Worm (Caenorhabditis elegans) whole organism, mixed stage, embryonic: ENCODE measurements around the gene F21C10.9.

ENCODE experiments used
- M03D4.4 ChIP-seq: sonication (generic microtip); optimal IDR thresholded peaks from 2 replicates; lab custom pipeline; 2017; ENCODE audit warnings: mild to moderate bottlenecking, missing genetic modification characterization, missing compliant biosample characterization
- blmp-1 ChIP-seq: fragments of 150-350 bp; optimal IDR thresholded peaks from 2 replicates; lab custom pipeline; 2014; ENCODE audit warnings: missing biosample characterization, missing genetic modification characterization
- ceh-43 ChIP-seq: fragments of 200-800 bp; sonication (Bioruptor generic); optimal IDR thresholded peaks from 2 replicates; lab custom pipeline; 2018; ENCODE audit warnings: mild to moderate bottlenecking, missing genetic modification characterization, moderate library complexity, missing compliant biosample characterization
- ceh-83 ChIP-seq: fragments of 200-800 bp; sonication (Bioruptor generic); optimal IDR thresholded peaks from 2 replicates; lab custom pipeline; 2018; ENCODE audit warnings: mild to moderate bottlenecking, missing genetic modification characterization, missing compliant biosample characterization
- ces-1 ChIP-seq: fragments of 150-350 bp; optimal IDR thresholded peaks from 2 replicates; lab custom pipeline; 2014; ENCODE audit warnings: missing biosample characterization, missing genetic modification reagents, missing genetic modification characterization
- cnd-1 ChIP-seq: fragments of 200-800 bp; sonication (Bioruptor generic); optimal IDR thresholded peaks from 2 replicates; lab custom pipeline; 2018; ENCODE audit warnings: mild to moderate bottlenecking, missing genetic modification characterization, missing compliant biosample characterization
- drap-1 ChIP-seq: fragments of 200-800 bp; sonication (Bioruptor generic); optimal IDR thresholded peaks from 3 replicates; lab custom pipeline; 2018; ENCODE audit warnings: mild to moderate bottlenecking, missing genetic modification characterization, missing compliant biosample characterization
- elt-1 ChIP-seq: sonication (generic microtip); optimal IDR thresholded peaks from 2 replicates; lab custom pipeline; 2017; ENCODE audit warnings: missing genetic modification characterization, mild to moderate bottlenecking, missing compliant biosample characterization, antibody characterized with exemption, moderate library complexity, borderline replicate concordance; ENCODE audit not compliant: insufficient read depth
- ham-2 ChIP-seq: fragments of 200-800 bp; sonication (Bioruptor generic); optimal IDR thresholded peaks from 2 replicates; lab custom pipeline; 2018; ENCODE audit warnings: mild to moderate bottlenecking, missing genetic modification characterization, missing compliant biosample characterization
- hlh-1 ChIP-seq: fragments of 150-350 bp; optimal IDR thresholded peaks from 2 replicates; lab custom pipeline; 2014; ENCODE audit warnings: missing biosample characterization, missing genetic modification reagents, missing genetic modification characterization
- lsy-2 ChIP-seq: fragments of 150-350 bp; optimal IDR thresholded peaks from 2 replicates; lab custom pipeline; 2014; ENCODE audit warnings: missing biosample characterization, missing genetic modification characterization
- mab-5 ChIP-seq: fragments of 150-350 bp; optimal IDR thresholded peaks from 2 replicates; lab custom pipeline; 2014; ENCODE audit warnings: missing biosample characterization, missing genetic modification characterization
- mep-1 ChIP-seq: fragments of 150-350 bp; optimal IDR thresholded peaks from 2 replicates; lab custom pipeline; 2017; ENCODE audit warnings: missing biosample characterization, missing genetic modification reagents, missing genetic modification characterization, inconsistent platforms
- mls-2 ChIP-seq: sonication (generic microtip); optimal IDR thresholded peaks from 2 replicates; lab custom pipeline; 2016; ENCODE audit warnings: mild to moderate bottlenecking, missing genetic modification characterization, moderate library complexity, missing compliant biosample characterization
- nhr-12 ChIP-seq: fragments of 150-350 bp; optimal IDR thresholded peaks from 2 replicates; lab custom pipeline; 2014; ENCODE audit warnings: missing biosample characterization, missing genetic modification characterization
- nhr-237 ChIP-seq: fragments of 150-350 bp; optimal IDR thresholded peaks from 2 replicates; lab custom pipeline; 2014; ENCODE audit warnings: missing biosample characterization, missing genetic modification characterization
- nhr-28 ChIP-seq: fragments of 150-350 bp; optimal IDR thresholded peaks from 2 replicates; lab custom pipeline; 2014; ENCODE audit warnings: missing biosample characterization, missing genetic modification characterization
- nhr-76 ChIP-seq: sonication (generic microtip); optimal IDR thresholded peaks from 2 replicates; lab custom pipeline; 2017; ENCODE audit warnings: missing biosample characterization, missing genetic modification characterization
- pha-4 ChIP-seq: fragments of 150-350 bp; optimal IDR thresholded peaks from 2 replicates; lab custom pipeline; 2018; ENCODE audit warnings: missing biosample characterization, missing genetic modification reagents, missing genetic modification characterization
- sem-2 ChIP-seq: fragments of 200-800 bp; sonication (Bioruptor generic); optimal IDR thresholded peaks from 2 replicates; lab custom pipeline; 2018; ENCODE audit warnings: mild to moderate bottlenecking, missing genetic modification characterization, missing compliant biosample characterization
- snpc-4 ChIP-seq: fragments of 150-350 bp; optimal IDR thresholded peaks from 2 replicates; lab custom pipeline; 2014; ENCODE audit warnings: missing biosample characterization, missing genetic modification characterization
- tbx-8 ChIP-seq: fragments of 200-800 bp; sonication (Bioruptor generic); optimal IDR thresholded peaks from 2 replicates; lab custom pipeline; 2018; ENCODE audit warnings: mild to moderate bottlenecking, missing genetic modification characterization, moderate library complexity, missing compliant biosample characterization
- unc-120 ChIP-seq: sonication (generic microtip); optimal IDR thresholded peaks from 2 replicates; lab custom pipeline; 2017; ENCODE audit warnings: missing genetic modification characterization, missing compliant biosample characterization; ENCODE audit not compliant: poor library complexity, severe bottlenecking
- unc-39 ChIP-seq: fragments of 150-350 bp; optimal IDR thresholded peaks from 2 replicates; lab custom pipeline; 2014; ENCODE audit warnings: missing biosample characterization, missing genetic modification characterization
- unc-62 ChIP-seq: fragments of 150-350 bp; optimal IDR thresholded peaks from 2 replicates; lab custom pipeline; 2014; ENCODE audit warnings: missing biosample characterization, missing genetic modification reagents, missing genetic modification characterization
- zip-8 ChIP-seq: fragments of 150-350 bp; optimal IDR thresholded peaks from 2 replicates; lab custom pipeline; 2014; ENCODE audit warnings: missing biosample characterization, missing genetic modification characterization
- ztf-11 ChIP-seq: fragments of 150-350 bp; optimal IDR thresholded peaks from 2 replicates; lab custom pipeline; 2014; ENCODE audit warnings: missing biosample characterization, missing genetic modification characterization

F21C10.9 gene

ce11 chrV:9069680-9070079 is 28.8 kb downstream of the F21C10.9 start, which contains the start of gene T27E4.5:
TSS of gene T27E4.5 (minus strand) at chrV:9069780.
- TF ChIP-seq mab-5: no peak
- no peak for TF ChIP-seq hlh-1 (tag; lab: Kevin White, UChicago)
- no peak for TF ChIP-seq ztf-11 (tag; lab: Kevin White, UChicago)
- TF ChIP-seq unc-62 (GFP tag; lab: Kevin White, UChicago): no peak
- TF ChIP-seq snpc-4 (tag; lab: Kevin White, UChicago): no peak
- no peak for TF ChIP-seq nhr-76 (tag; lab: Kevin White, UChicago)
- no peak for TF ChIP-seq ham-2
- no peak for TF ChIP-seq tbx-8 (GFP tag; lab: Kevin White, UChicago)
- no peak for TF ChIP-seq nhr-28 (tag; lab: Kevin White, UChicago)
- no peak for TF ChIP-seq unc-39 (tag; lab: Kevin White, UChicago)

- no peak for TF ChIP-seq ceh-83 (GFP tag; lab: Kevin White, UChicago)
- no peak for TF ChIP-seq unc-120 (tag; lab: Kevin White, UChicago)
Measured at ce11 chrV:9067678-9068077, 30.8 kb downstream of the F21C10.9 start, which contains the start of gene fip-2. TSS of gene fip-2 (plus strand) at chrV:9067978.

ce11 chrV:9065915-9066314 is 32.6 kb downstream of the F21C10.9 start:
- no peak for TF ChIP-seq pha-4 (tag; lab: Kevin White, UChicago)

- TF ChIP-seq drap-1 (GFP tag; lab: Kevin White, UChicago) (no peak), sem-2 (GFP tag; lab: Kevin White, UChicago) (no peak), hlh-1 (tag; lab: Kevin White, UChicago) (no peak), elt-1 (no peak), mls-2 (tag; lab: Kevin White, UChicago) (no peak), mab-5 (no peak), lsy-2 (tag; lab: Kevin White, UChicago) (no peak), ceh-83 (GFP tag; lab: Kevin White, UChicago) (no peak), unc-39 (tag; lab: Kevin White, UChicago) (no peak), ham-2 (no peak), cnd-1 (no peak), zip-8 (tag; lab: Kevin White, UChicago) (no peak), nhr-237 (tag; lab: Kevin White, UChicago) (no peak)
Measured at ce11 chrV:9065001-9065400, 33.5 kb downstream of the F21C10.9 start.

- TF ChIP-seq ces-1 (GFP tag; lab: Kevin White, UChicago) (no peak), elt-1 (peak; percentile 64)
Measured at ce11 chrV:9063134-9063533, 35.4 kb downstream of the F21C10.9 start.

- no peak for TF ChIP-seq mep-1
- TF ChIP-seq nhr-12 (tag; lab: Kevin White, UChicago): no peak
- no peak for TF ChIP-seq ceh-43
- no peak for TF ChIP-seq mab-5
- TF ChIP-seq, all 35 proteins: peak for 0
Measured at ce11 chrV:9062341-9062740, 36.2 kb downstream of the F21C10.9 start, which contains the start of gene C25E10.12. TSS of gene C25E10.12 (minus strand) at chrV:9062441.

ce11 chrV:9059468-9059867 is 39.0 kb downstream of the F21C10.9 start, which contains the start of the genes C25E10.16 and C25E10.13:
TSS of gene C25E10.16 (minus strand) at chrV:9059568.
TSS of gene C25E10.13 (plus strand) at chrV:9059723.
- TF ChIP-seq nhr-76 (tag; lab: Kevin White, UChicago) (no peak), blmp-1 (tag; lab: Kevin White, UChicago) (no peak), mep-1 (no peak), drap-1 (GFP tag; lab: Kevin White, UChicago) (no peak), pha-4 (tag; lab: Kevin White, UChicago) (no peak), mab-5 (no peak), lsy-2 (tag; lab: Kevin White, UChicago) (no peak)

- TF ChIP-seq mab-5 (no peak), nhr-237 (tag; lab: Kevin White, UChicago) (no peak), ztf-11 (tag; lab: Kevin White, UChicago) (no peak), M03D4.4 (tag; lab: Kevin White, UChicago) (no peak)
Measured at ce11 chrV:9058627-9059026, 39.9 kb downstream of the F21C10.9 start, which contains the start of gene C25E10.11. TSS of gene C25E10.11 (minus strand) at chrV:9058727.
